Fruit fly (Drosophila melanogaster): ENCODE measurements around the gene Ucp4C.

- TF ChIP-seq Sin3A (optimal IDR thresholded peaks at IDR 0.05) (no peak), insv (optimal IDR thresholded peaks at IDR 0.05) (no peak), psq (optimal IDR thresholded peaks at IDR 0.05) (no peak), h (optimal IDR thresholded peaks at IDR 0.05) (no peak), ttk (optimal IDR thresholded peaks at IDR 0.05) (no peak)
Observed at dm6 chr2L:5982334-5982987, 14.1 kb downstream of the Ucp4C start.

All from Kc167 (cell line).